Fruit fly (Drosophila melanogaster) whole organism, pupa: ENCODE data around the gene Pten.

Experiments used
- CG10348 ChIP-seq: fragments of 200-800 bp; sonication (Bioruptor generic); IDR thresholded peaks from 2 replicates; pipeline ENCODE4 v1.3.6; 2022; ENCODE audit warnings: missing biosample characterization, missing genetic modification characterization
- CG12605 ChIP-seq: fragments of 200-800 bp; sonication (Bioruptor generic); IDR thresholded peaks from 2 replicates; pipeline ENCODE4 v1.3.6; 2022; ENCODE audit warnings: missing biosample characterization, missing genetic modification characterization
- CG13204 ChIP-seq: fragments of 200-800 bp; sonication (Bioruptor generic); optimal IDR thresholded peaks from 2 replicates; lab custom pipeline; 2018; ENCODE audit warnings: missing biosample characterization, mild to moderate bottlenecking, missing genetic modification characterization, moderate library complexity
- CG14655 ChIP-seq: fragments of 200-800 bp; sonication (Bioruptor generic); optimal IDR thresholded peaks from 3 replicates; lab custom pipeline; 2017; ENCODE audit warnings: mild to moderate bottlenecking, missing biosample characterization, missing genetic modification reagents, missing genetic modification characterization
- CG15710 ChIP-seq: fragments of 200-800 bp; sonication (Bioruptor generic); optimal IDR thresholded peaks from 2 replicates; lab custom pipeline; 2018; ENCODE audit warnings: missing biosample characterization, mild to moderate bottlenecking, missing genetic modification characterization, moderate library complexity
- CG17806 ChIP-seq: fragments of 200-800 bp; sonication (Bioruptor generic); optimal IDR thresholded peaks from 2 replicates; lab custom pipeline; 2018; ENCODE audit warnings: missing biosample characterization, mild to moderate bottlenecking, missing genetic modification characterization, moderate library complexity
- CG32121 ChIP-seq: fragments of 200-800 bp; sonication (Bioruptor generic); IDR thresholded peaks from 2 replicates; pipeline ENCODE4 v1.3.6; 2022; ENCODE audit warnings: missing biosample characterization, missing genetic modification characterization
- CG9948 ChIP-seq: fragments of 200-800 bp; sonication (Bioruptor generic); optimal IDR thresholded peaks from 2 replicates; lab custom pipeline; 2018; ENCODE audit warnings: missing biosample characterization, mild to moderate bottlenecking, missing genetic modification characterization, moderate library complexity
- D1 ChIP-seq: fragments of 200-800 bp; sonication (Bioruptor generic); optimal IDR thresholded peaks from 2 replicates; lab custom pipeline; 2018; ENCODE audit warnings: missing biosample characterization, mild to moderate bottlenecking, missing genetic modification characterization, moderate library complexity
- EcR ChIP-seq: fragments of 200-800 bp; sonication (Bioruptor generic); optimal IDR thresholded peaks from 3 replicates; lab custom pipeline; 2019; ENCODE audit warnings: missing biosample characterization, missing genetic modification characterization, mild to moderate bottlenecking, moderate library complexity, missing genetic modification reagents
- Ets98B ChIP-seq: fragments of 200-800 bp; sonication (Bioruptor generic); IDR thresholded peaks from 2 replicates; pipeline ENCODE4 v1.3.6; 2022; ENCODE audit warnings: missing biosample characterization, missing genetic modification characterization
- Pif1B ChIP-seq: fragments of 200-800 bp; sonication (Bioruptor generic); optimal IDR thresholded peaks from 3 replicates; lab custom pipeline; 2016; ENCODE audit warnings: missing biosample characterization, missing genetic modification characterization
- Snoo ChIP-seq: fragments of 200-800 bp; sonication (Bioruptor generic); optimal IDR thresholded peaks from 3 replicates; lab custom pipeline; 2017; ENCODE audit warnings: missing biosample characterization, mild to moderate bottlenecking, missing genetic modification characterization, inconsistent platforms
- gl ChIP-seq: fragments of 200-800 bp; sonication (Bioruptor generic); optimal IDR thresholded peaks from 2 replicates; lab custom pipeline; 2018; ENCODE audit warnings: missing biosample characterization, mild to moderate bottlenecking, missing genetic modification characterization

- TF ChIP-seq CG14655 (GFP tag; lab: Kevin White, UChicago): no peak
- no peak for TF ChIP-seq gl (tag; lab: Kevin White, UChicago)
- no peak for TF ChIP-seq D1 (tag; lab: Kevin White, UChicago)
- TF ChIP-seq Ets98B (GFP tag; lab: Robert Waterston, UW): no peak
- TF ChIP-seq CG17806 (tag; lab: Kevin White, UChicago): peak; percentile 10
- TF ChIP-seq EcR (GFP tag; lab: Kevin White, UChicago): no peak
- TF ChIP-seq CG32121: no peak
- no peak for TF ChIP-seq CG10348 (GFP tag; lab: Robert Waterston, UW)
- no peak for TF ChIP-seq CG12605
- TF ChIP-seq CG15710 (tag; lab: Kevin White, UChicago): no peak
- TF ChIP-seq Snoo (tag; lab: Kevin White, UChicago): no peak
- TF ChIP-seq CG9948 (tag; lab: Kevin White, UChicago): no peak
- TF ChIP-seq CG13204 (GFP tag; lab: Kevin White, UChicago): no peak
- TF ChIP-seq Pif1B (GFP tag; lab: Kevin White, UChicago): no peak
Observed at dm6 chr2L:10210631-10211557, 50.0 kb downstream of the Pten start, which contains the start of the genes CG5727 and ath.
